Worm (Caenorhabditis elegans) whole organism, midembryonic: ENCODE results near the gene M02F4.1.

Source experiments
- T22C8.4 ChIP-seq: fragments of 200-800 bp; sonication (Bioruptor generic); IDR thresholded peaks from 2 replicates; pipeline ENCODE4 v1.3.6; 2022; ENCODE audit warnings: missing genetic modification characterization, missing compliant biosample characterization
- cog-1 ChIP-seq: sonication (generic microtip); optimal IDR thresholded peaks from 2 replicates; lab custom pipeline; 2016; ENCODE audit warnings: missing genetic modification characterization, missing compliant biosample characterization
- flt-1 ChIP-seq: fragments of 200-800 bp; sonication (Bioruptor generic); IDR thresholded peaks from 2 replicates; pipeline ENCODE4 v1.3.6; 2022; ENCODE audit warnings: missing genetic modification characterization, missing compliant biosample characterization
- klf-2 ChIP-seq: fragments of 200-800 bp; sonication (Bioruptor generic); conservative IDR thresholded peaks from 2 replicates; pipeline ENCODE4 v1.3.6; 2022; ENCODE audit warnings: missing genetic modification reagents, missing genetic modification characterization, missing compliant biosample characterization
- med-1 ChIP-seq: sonication (generic microtip); optimal IDR thresholded peaks from 2 replicates; lab custom pipeline; 2017; ENCODE audit warnings: missing genetic modification characterization, mild to moderate bottlenecking, missing compliant biosample characterization, antibody characterized with exemption, missing genetic modification reagents; ENCODE audit not compliant: insufficient read depth
- ref-1 ChIP-seq: fragments of 200-800 bp; sonication (Bioruptor generic); conservative IDR thresholded peaks from 2 replicates; pipeline ENCODE4 v1.3.6; 2022; ENCODE audit warnings: missing genetic modification reagents, missing genetic modification characterization, missing compliant biosample characterization
- tab-1 ChIP-seq: fragments of 200-800 bp; sonication (Bioruptor generic); IDR thresholded peaks from 2 replicates; pipeline ENCODE4 v1.3.6; 2022; ENCODE audit warnings: missing genetic modification characterization, missing compliant biosample characterization
- ztf-23 ChIP-seq: fragments of 200-800 bp; sonication (Bioruptor generic); IDR thresholded peaks from 2 replicates; pipeline ENCODE4 v1.3.6; 2022; ENCODE audit warnings: missing genetic modification reagents, missing genetic modification characterization, missing compliant biosample characterization
- ztf-29 ChIP-seq: fragments of 200-800 bp; sonication (Bioruptor generic); IDR thresholded peaks from 2 replicates; pipeline ENCODE4 v1.3.6; 2022; ENCODE audit warnings: missing genetic modification reagents, missing genetic modification characterization, missing compliant biosample characterization

- TF ChIP-seq med-1 (GFP tag; lab: Kevin White, UChicago) = no peak
- no peak for TF ChIP-seq ref-1 (GFP tag; lab: Robert Waterston, UW)
- no peak for TF ChIP-seq klf-2 (GFP tag; lab: Robert Waterston, UW)
- no peak for TF ChIP-seq ztf-29 (GFP tag; lab: Robert Waterston, UW)
- no peak for TF ChIP-seq flt-1 (GFP tag; lab: Robert Waterston, UW)
- 0 out of 2 replicates have a peak, but pooled peaks have one; percentile 33 for TF ChIP-seq T22C8.4 (GFP tag; lab: Robert Waterston, UW)
- TF ChIP-seq cog-1 (tag; lab: Kevin White, UChicago) = no peak
- no peak for TF ChIP-seq ztf-23 (GFP tag; lab: Robert Waterston, UW)
- no peak for TF ChIP-seq tab-1 (GFP tag; lab: Robert Waterston, UW)
These were observed 32.6 kb downstream of the M02F4.1 start for ce11 chrX:2996318-2996717.
